Worm (Caenorhabditis elegans): Measurements from ENCODE around the gene scl-18.

DNA sequence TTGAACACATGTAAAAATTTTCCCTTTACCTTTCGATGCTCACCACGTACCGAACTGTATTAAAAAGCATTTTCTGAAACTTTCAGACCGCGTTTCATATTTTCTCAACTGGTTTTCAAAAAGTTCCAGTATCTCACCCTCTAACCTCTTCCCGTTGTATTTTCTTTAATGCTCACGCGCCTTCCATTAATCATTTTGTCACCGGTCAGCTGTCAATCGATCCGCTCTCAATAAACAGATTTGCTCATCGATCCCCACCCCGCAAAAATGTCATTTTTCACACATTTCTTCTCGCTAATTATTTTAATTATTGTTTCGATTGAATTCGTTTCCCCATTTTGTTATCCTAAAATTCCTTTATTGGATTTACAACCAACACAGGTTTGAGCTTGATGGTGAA is 24.8 kb upstream of the scl-18 start, which contains the start of gene lpr-2:
- TF ChIP-seq dpl-1 (GFP tag; optimal IDR thresholded peaks at IDR 0.05): no peak
- TF ChIP-seq fkh-3 (tag; optimal IDR thresholded peaks at IDR 0.05): no peak
- TF ChIP-seq snpc-1.1 (tag; optimal IDR thresholded peaks at IDR 0.05; ENCODE audit: insufficient read depth): no peak
- TF ChIP-seq snpc-4 (GFP tag; optimal IDR thresholded peaks at IDR 0.05): no peak
- TF ChIP-seq snpc-4 (tag; optimal IDR thresholded peaks at IDR 0.05): no peak
- TF ChIP-seq attf-6 (GFP tag; IDR thresholded peaks at IDR 0.05): no peak
- TF ChIP-seq lir-1 (GFP tag; conservative IDR thresholded peaks at IDR 0.05): no peak
- no peak for TF ChIP-seq nhr-27 (tag; optimal IDR thresholded peaks at IDR 0.05)
- TF ChIP-seq nfyb-1 (GFP tag; IDR thresholded peaks at IDR 0.05): no peak
- no peak for TF ChIP-seq T26A5.8 (tag; optimal IDR thresholded peaks at IDR 0.05)
- TF ChIP-seq ceh-91 (GFP tag; IDR thresholded peaks at IDR 0.05): no peak
- no peak for TF ChIP-seq atf-7 (tag; optimal IDR thresholded peaks at IDR 0.05)

Data from whole organism, young adult.